Fruit fly (Drosophila melanogaster) whole organism, embryonic: ENCODE results near the gene Hmt4-20.

Source experiments
- Abd-B ChIP-seq: fragments of 200-800 bp; sonication (Bioruptor generic); optimal IDR thresholded peaks from 2 replicates; lab custom pipeline; 2018; ENCODE audit warnings: missing biosample characterization, mild to moderate bottlenecking, missing genetic modification characterization, moderate library complexity
- Atf-2 ChIP-seq: fragments of 200-800 bp; sonication (Bioruptor generic); optimal IDR thresholded peaks from 2 replicates; lab custom pipeline; 2016; ENCODE audit warnings: missing biosample characterization, missing genetic modification characterization
- B-H1 ChIP-seq: fragments of 200-800 bp; sonication (Bioruptor generic); IDR thresholded peaks from 3 replicates; pipeline ENCODE4 v1.3.6; 2022; ENCODE audit warnings: missing biosample characterization, missing genetic modification characterization
- Bdp1 ChIP-seq: fragments of 200-800 bp; sonication (Bioruptor generic); optimal IDR thresholded peaks from 3 replicates; lab custom pipeline; 2016; ENCODE audit warnings: missing biosample characterization, missing genetic modification characterization
- Bteb2 ChIP-seq: fragments of 200-800 bp; sonication (Bioruptor generic); optimal IDR thresholded peaks from 2 replicates; lab custom pipeline; 2016; ENCODE audit warnings: missing biosample characterization, missing genetic modification characterization
- CG11398 ChIP-seq: fragments of 200-800 bp; sonication (Bioruptor generic); optimal IDR thresholded peaks from 2 replicates; lab custom pipeline; 2016; ENCODE audit warnings: missing biosample characterization, missing genetic modification characterization
- CG12219 ChIP-seq: fragments of 200-800 bp; sonication (Bioruptor generic); optimal IDR thresholded peaks from 3 replicates; lab custom pipeline; 2018; ENCODE audit warnings: missing biosample characterization, mild to moderate bottlenecking, missing genetic modification characterization
- CG12299 ChIP-seq: fragments of 200-800 bp; sonication (Bioruptor generic); optimal IDR thresholded peaks from 2 replicates; lab custom pipeline; 2018; ENCODE audit warnings: missing biosample characterization, mild to moderate bottlenecking, missing genetic modification characterization
- CG15601 ChIP-seq: fragments of 200-800 bp; sonication (Bioruptor generic); optimal IDR thresholded peaks from 3 replicates; lab custom pipeline; 2019; ENCODE audit warnings: missing biosample characterization, mild to moderate bottlenecking, missing genetic modification characterization, moderate library complexity
- CG2129 ChIP-seq: fragments of 200-800 bp; sonication (Bioruptor generic); IDR thresholded peaks from 2 replicates; pipeline ENCODE4 v1.3.6; 2022; ENCODE audit warnings: missing biosample characterization, missing genetic modification characterization; ENCODE audit not compliant: partially characterized antibody
- CG4854 ChIP-seq: fragments of 200-800 bp; sonication (Bioruptor generic); optimal IDR thresholded peaks from 2 replicates; lab custom pipeline; 2016; ENCODE audit warnings: missing biosample characterization, missing genetic modification characterization, inconsistent platforms
- CG6175 ChIP-seq: fragments of 200-800 bp; sonication (Bioruptor generic); IDR thresholded peaks from 3 replicates; pipeline ENCODE4 v1.3.6; 2022; ENCODE audit warnings: missing biosample characterization, missing genetic modification characterization
- CG7839 ChIP-seq: fragments of 200-800 bp; sonication (Bioruptor generic); optimal IDR thresholded peaks from 3 replicates; lab custom pipeline; 2018; ENCODE audit warnings: missing biosample characterization, mild to moderate bottlenecking, missing genetic modification characterization, moderate library complexity
- CG7928 ChIP-seq: fragments of 200-800 bp; sonication (Bioruptor generic); optimal IDR thresholded peaks from 2 replicates; lab custom pipeline; 2017; ENCODE audit warnings: missing biosample characterization, mild to moderate bottlenecking, missing genetic modification characterization
- CG7963 ChIP-seq: fragments of 200-800 bp; sonication (Bioruptor generic); IDR thresholded peaks from 3 replicates; pipeline ENCODE4 v1.3.6; 2022; ENCODE audit warnings: missing biosample characterization, missing genetic modification characterization; ENCODE audit not compliant: partially characterized antibody
- CrebB ChIP-seq: fragments of 200-800 bp; sonication (Bioruptor generic); optimal IDR thresholded peaks from 3 replicates; lab custom pipeline; 2018; ENCODE audit warnings: missing biosample characterization, mild to moderate bottlenecking, missing genetic modification characterization
- Doc2 ChIP-seq: fragments of 200-800 bp; sonication (Bioruptor generic); IDR thresholded peaks from 2 replicates; pipeline ENCODE4 v1.3.6; 2022; ENCODE audit warnings: missing biosample characterization, missing genetic modification characterization
- E2f2 ChIP-seq: fragments of 200-800 bp; sonication (Bioruptor generic); IDR thresholded peaks from 2 replicates; pipeline ENCODE4 v1.3.6; 2022; ENCODE audit warnings: missing biosample characterization, missing genetic modification characterization
- GATAe ChIP-seq: fragments of 200-800 bp; sonication (Bioruptor generic); conservative IDR thresholded peaks from 2 replicates; pipeline ENCODE4 v1.3.6; 2022; ENCODE audit warnings: missing biosample characterization, missing genetic modification characterization
- HLH4C ChIP-seq: fragments of 200-800 bp; sonication (Bioruptor generic); IDR thresholded peaks from 3 replicates; pipeline ENCODE4 v1.3.6; 2022; ENCODE audit warnings: missing biosample characterization, missing genetic modification characterization; ENCODE audit not compliant: partially characterized antibody
- Hr78 ChIP-seq, 2 experiments: fragments of 200-800 bp in 1 of 2; fragments of >200 bp in 1 of 2; sonication (Bioruptor generic) in 1 of 2; optimal IDR thresholded peaks; 2 replicates each; lab custom pipeline; 2017 to 2019; ENCODE audit warnings: missing biosample characterization in 2 of 2, missing genetic modification characterization in 2 of 2, mild to moderate bottlenecking in 1 of 2, moderate library complexity in 1 of 2
- Optix ChIP-seq: fragments of 200-800 bp; sonication (Bioruptor generic); IDR thresholded peaks from 3 replicates; pipeline ENCODE4 v1.3.6; 2022; ENCODE audit warnings: missing biosample characterization, missing genetic modification characterization
- Side ChIP-seq: fragments of 200-800 bp; sonication (Bioruptor generic); optimal IDR thresholded peaks from 2 replicates; lab custom pipeline; 2016; ENCODE audit warnings: missing biosample characterization, missing genetic modification characterization
- Taf1 ChIP-seq: fragments of 200-800 bp; sonication (Bioruptor generic); IDR thresholded peaks from 2 replicates; pipeline ENCODE4 v1.3.6; 2022; ENCODE audit warnings: missing biosample characterization, missing genetic modification characterization
- Xbp1 ChIP-seq: fragments of 200-800 bp; sonication (Bioruptor generic); optimal IDR thresholded peaks from 3 replicates; lab custom pipeline; 2016; ENCODE audit warnings: missing biosample characterization, mild to moderate bottlenecking, missing genetic modification characterization
- YL-1 ChIP-seq: fragments of 200-800 bp; sonication (Bioruptor generic); optimal IDR thresholded peaks from 3 replicates; lab custom pipeline; 2017; ENCODE audit warnings: missing biosample characterization, mild to moderate bottlenecking, missing genetic modification characterization
- al ChIP-seq: fragments of 200-800 bp; sonication (Bioruptor generic); IDR thresholded peaks from 2 replicates; pipeline ENCODE4 v1.3.6; 2022; ENCODE audit warnings: missing biosample characterization, missing genetic modification characterization
- ap ChIP-seq: fragments of 200-800 bp; sonication (Bioruptor generic); IDR thresholded peaks from 2 replicates; pipeline ENCODE4 v1.3.6; 2022; ENCODE audit warnings: missing biosample characterization, missing genetic modification characterization
- crc ChIP-seq: fragments of 200-800 bp; sonication (Bioruptor generic); optimal IDR thresholded peaks from 2 replicates; lab custom pipeline; 2016; ENCODE audit warnings: missing biosample characterization, missing genetic modification characterization
- fd64A ChIP-seq: fragments of 200-800 bp; sonication (Bioruptor generic); optimal IDR thresholded peaks from 3 replicates; lab custom pipeline; 2018; ENCODE audit warnings: missing biosample characterization, mild to moderate bottlenecking, missing genetic modification characterization
- gfzf ChIP-seq: fragments of 200-800 bp; sonication (Bioruptor generic); optimal IDR thresholded peaks from 2 replicates; lab custom pipeline; 2016; ENCODE audit warnings: missing biosample characterization, mild to moderate bottlenecking, missing genetic modification characterization, moderate library complexity
- grau ChIP-seq: fragments of 200-800 bp; optimal IDR thresholded peaks from 3 replicates; lab custom pipeline; 2019; ENCODE audit warnings: missing biosample characterization, mild to moderate bottlenecking, missing genetic modification characterization, moderate library complexity
- gsb-n ChIP-seq: fragments of 200-800 bp; sonication (Bioruptor generic); optimal IDR thresholded peaks from 3 replicates; lab custom pipeline; 2018; ENCODE audit warnings: missing biosample characterization, mild to moderate bottlenecking, missing genetic modification characterization
- kay ChIP-seq: fragments of 200-800 bp; sonication (Bioruptor generic); optimal IDR thresholded peaks from 2 replicates; lab custom pipeline; 2016; ENCODE audit warnings: missing biosample characterization, missing genetic modification characterization
- ken ChIP-seq: fragments of 200-800 bp; sonication (Bioruptor generic); IDR thresholded peaks from 3 replicates; pipeline ENCODE4 v1.3.6; 2022; ENCODE audit warnings: missing biosample characterization, missing genetic modification characterization
- p53 ChIP-seq: fragments of 200-800 bp; sonication (Bioruptor generic); optimal IDR thresholded peaks from 2 replicates; lab custom pipeline; 2016; ENCODE audit warnings: missing biosample characterization, missing genetic modification characterization
- pfk ChIP-seq: fragments of 200-800 bp; sonication (Bioruptor generic); optimal IDR thresholded peaks from 2 replicates; lab custom pipeline; 2018; ENCODE audit warnings: missing biosample characterization, mild to moderate bottlenecking, missing genetic modification characterization, moderate library complexity
- sens ChIP-seq: fragments of 200-800 bp; sonication (Bioruptor generic); peaks from one replicate; lab custom pipeline; 2016; ENCODE audit warnings: missing biosample characterization, missing genetic modification characterization
- sisA ChIP-seq: fragments of 200-800 bp; sonication (Bioruptor generic); IDR thresholded peaks from 2 replicates; pipeline ENCODE4 v1.3.6; 2022; ENCODE audit warnings: missing biosample characterization, missing genetic modification characterization
- trh ChIP-seq: fragments of 200-800 bp; sonication (Bioruptor generic); optimal IDR thresholded peaks from 2 replicates; lab custom pipeline; 2016; ENCODE audit warnings: missing biosample characterization, missing genetic modification characterization
- unpg ChIP-seq: fragments of 200-800 bp; sonication (Bioruptor generic); optimal IDR thresholded peaks from 3 replicates; lab custom pipeline; 2018; ENCODE audit warnings: missing biosample characterization, mild to moderate bottlenecking, missing genetic modification characterization, moderate library complexity
- vfl ChIP-seq: fragments of 200-800 bp; sonication (Bioruptor generic); optimal IDR thresholded peaks from 2 replicates; lab custom pipeline; 2016; ENCODE audit warnings: missing biosample characterization, missing genetic modification characterization
- zfh2 ChIP-seq: fragments of 200-800 bp; sonication (Bioruptor generic); optimal IDR thresholded peaks from 2 replicates; lab custom pipeline; 2016; ENCODE audit warnings: missing biosample characterization, missing genetic modification characterization

The Hmt4-20 gene

DNA sequence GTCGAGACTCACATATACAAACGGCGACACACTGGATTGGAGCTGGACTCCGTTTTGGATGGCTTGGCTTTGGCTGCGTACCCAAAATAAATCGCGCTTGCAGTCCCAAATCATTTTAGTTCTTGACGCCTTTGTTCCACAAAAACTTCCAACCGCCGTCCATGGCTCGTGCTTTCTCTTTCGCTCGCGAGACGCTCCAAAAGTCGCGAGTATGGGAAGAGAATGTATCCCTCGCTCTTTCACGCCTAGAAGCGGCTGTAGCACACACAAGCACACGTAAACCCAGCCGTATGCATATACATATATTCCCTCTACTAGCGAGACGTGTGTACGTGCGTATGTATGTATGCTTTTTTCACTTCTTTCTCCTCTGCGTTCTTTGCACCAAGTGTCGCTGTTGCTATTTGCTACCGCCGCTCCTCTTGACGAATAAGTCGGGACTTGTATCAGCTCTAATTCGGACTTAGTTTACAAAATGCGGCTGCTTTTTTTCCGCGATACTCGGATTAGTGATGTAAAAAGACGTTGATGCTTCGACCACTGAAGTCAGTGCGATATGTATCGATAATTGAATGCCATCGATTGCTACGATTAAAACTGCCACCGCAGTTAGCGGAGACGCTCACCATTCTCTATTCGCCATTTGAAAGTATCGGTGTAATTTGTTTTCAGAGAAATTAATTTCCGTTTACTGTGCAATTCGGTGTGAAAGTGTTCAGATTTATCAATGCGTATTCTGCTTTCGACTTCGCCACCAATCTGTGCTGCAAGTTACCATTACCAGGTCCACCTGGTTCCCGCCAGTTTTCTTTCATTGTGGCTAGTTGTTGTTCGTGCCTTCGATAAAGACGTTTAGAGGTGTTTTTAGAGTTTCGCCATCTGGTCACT, at the start of gene Hmt4-20, which contains the start of gene SkpA (continued):
- no peak for TF ChIP-seq sisA (GFP tag; lab: Robert Waterston, UW)
- TF ChIP-seq E2f2: peak; percentile 55
- no peak for TF ChIP-seq fd64A
- no peak for TF ChIP-seq CG4854 (GFP tag; lab: Kevin White, UChicago)
- no peak for TF ChIP-seq pfk
- no peak for TF ChIP-seq Bteb2 (GFP tag; lab: Kevin White, UChicago)
- peak; percentile 89 for TF ChIP-seq HLH4C (GFP tag; lab: Robert Waterston, UW)
- no peak for TF ChIP-seq Taf1
- TF ChIP-seq CG7839 (tag; lab: Kevin White, UChicago): no peak
- peak; percentile 5 for TF ChIP-seq CG15601 (tag; lab: Kevin White, UChicago)
- 0 out of 3 replicates have a peak, but pooled peaks have one; percentile 16 for TF ChIP-seq ken (GFP tag; lab: Robert Waterston, UW)
- no peak for TF ChIP-seq Optix
- TF ChIP-seq CG2129 (GFP tag; lab: Robert Waterston, UW): peak; percentile 90
- no peak for TF ChIP-seq ap (GFP tag; lab: Robert Waterston, UW)
- no peak for TF ChIP-seq CG12299 (tag; lab: Kevin White, UChicago)
- TF ChIP-seq Doc2 (GFP tag; lab: Robert Waterston, UW): no peak
- TF ChIP-seq p53 (GFP tag; lab: Kevin White, UChicago): peak; percentile 16
- TF ChIP-seq CG6175: no peak
- no peak for TF ChIP-seq CG7928
- no peak for TF ChIP-seq crc
- TF ChIP-seq CrebB (tag; lab: Kevin White, UChicago): no peak
- TF ChIP-seq grau: peak; percentile 1
- TF ChIP-seq kay (GFP tag; lab: Kevin White, UChicago): no peak
- peak; percentile 88 for TF ChIP-seq CG7963 (GFP tag; lab: Robert Waterston, UW)
- no peak for TF ChIP-seq CG11398 (GFP tag; lab: Kevin White, UChicago)
- peak; percentile 37 for TF ChIP-seq zfh2 (GFP tag; lab: Kevin White, UChicago)
- no peak for TF ChIP-seq Bdp1 (GFP tag; lab: Kevin White, UChicago)
- TF ChIP-seq Atf-2: no peak
- TF ChIP-seq GATAe (GFP tag; lab: Robert Waterston, UW): no peak
- TF ChIP-seq Xbp1 (GFP tag; lab: Kevin White, UChicago): no peak
- no peak for TF ChIP-seq unpg (GFP tag; lab: Kevin White, UChicago)
- no peak for TF ChIP-seq YL-1 (GFP tag; lab: Kevin White, UChicago)
- peak; percentile 93 for TF ChIP-seq gfzf
- TF ChIP-seq B-H1 (GFP tag; lab: Robert Waterston, UW): no peak
- TF ChIP-seq gsb-n (tag; lab: Kevin White, UChicago): no peak
- no peak for TF ChIP-seq vfl
- TF ChIP-seq al (GFP tag; lab: Robert Waterston, UW): no peak
- peak; percentile 42 for TF ChIP-seq Abd-B (GFP tag; lab: Kevin White, UChicago)
- TF ChIP-seq CG12219: no peak
- TF ChIP-seq trh (GFP tag; lab: Kevin White, UChicago): no peak

DNA sequence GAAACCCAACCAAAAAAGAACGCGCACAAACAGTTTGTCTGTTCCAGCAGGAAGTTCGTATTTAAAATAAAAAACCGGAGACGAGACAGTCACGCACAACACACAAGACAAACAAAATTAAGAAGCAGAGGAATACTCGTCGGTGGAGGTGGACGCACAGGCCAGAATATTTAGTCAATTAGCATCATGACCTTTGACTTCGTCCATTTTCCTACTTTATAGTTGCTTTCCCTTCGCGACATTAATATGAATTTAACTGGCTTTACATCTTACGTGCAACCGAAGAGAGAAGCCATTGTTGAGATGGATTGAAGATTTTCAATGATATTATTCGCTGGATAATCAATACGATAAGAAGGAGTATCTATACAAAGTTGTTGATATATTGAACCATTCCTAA, 46.7 kb upstream of the Hmt4-20 start:
- TF ChIP-seq Hr78 (GFP tag; optimal IDR thresholded peaks at IDR 0.05; lab: Kevin White, UChicago) (peak in 1 of 2 experiments; percentile 95), Side (no peak), sens (GFP tag; lab: Kevin White, UChicago) (peak; percentile 34)
